Fruit fly (Drosophila melanogaster): ENCODE data around the gene Hsp23.

Hsp23 gene

DNA sequence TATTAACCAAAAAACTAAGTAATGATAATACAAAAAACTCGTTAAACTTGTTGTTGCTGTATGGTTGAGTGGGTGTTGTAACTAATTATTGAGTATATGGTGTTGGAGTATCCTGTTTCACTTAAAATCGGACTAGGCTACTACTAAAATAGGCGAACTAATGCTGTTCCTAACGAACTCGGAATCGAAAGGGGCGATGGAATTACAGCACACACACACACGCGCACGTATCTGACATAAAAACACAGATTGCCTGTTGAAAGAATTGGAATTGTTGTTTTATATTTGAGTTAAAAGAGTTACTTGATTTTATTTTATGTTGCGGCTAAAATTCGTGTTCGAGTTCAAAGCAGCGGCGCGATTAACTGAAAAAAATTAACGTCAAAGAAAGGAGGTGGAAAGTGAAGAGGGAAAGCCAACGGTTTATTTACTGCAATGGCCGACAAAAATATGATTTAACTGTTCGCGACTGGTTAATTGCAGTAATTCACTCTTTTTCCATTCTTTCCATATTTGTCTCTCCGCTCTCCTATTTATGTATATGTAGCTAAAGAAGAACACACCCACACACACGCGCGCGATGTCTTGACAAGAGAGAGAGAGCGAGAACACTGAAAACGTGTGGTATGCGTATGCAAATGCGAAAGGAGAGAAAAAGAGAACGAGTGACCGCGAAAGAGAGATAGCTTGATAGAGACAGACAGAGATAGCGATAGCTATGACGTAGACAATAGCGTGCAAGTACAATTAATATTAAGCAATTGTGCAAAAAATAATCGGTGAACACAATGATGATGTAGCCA, 19.9 kb downstream of the Hsp23 start (continued):
- no peak for TF ChIP-seq CG13296 (GFP tag; optimal IDR thresholded peaks at IDR 0.05)
- no peak for TF ChIP-seq psq (GFP tag; optimal IDR thresholded peaks at IDR 0.05)
- TF ChIP-seq CG2202 (tag; optimal IDR thresholded peaks at IDR 0.05) = no peak
- TF ChIP-seq Asciz (GFP tag; optimal IDR thresholded peaks at IDR 0.05) = no peak
- TF ChIP-seq sens-2 (GFP tag; IDR thresholded peaks at IDR 0.05) = no peak
- no peak for TF ChIP-seq CG1233 (GFP tag; optimal IDR thresholded peaks at IDR 0.05)
- TF ChIP-seq CG31365 (tag; optimal IDR thresholded peaks at IDR 0.05) = no peak
- TF ChIP-seq Hr78 (GFP tag; optimal IDR thresholded peaks at IDR 0.05) = no peak
- TF ChIP-seq Ravus (GFP tag; IDR thresholded peaks at IDR 0.05) = no peak
- no peak for TF ChIP-seq CG12391 (tag; optimal IDR thresholded peaks at IDR 0.05)
- no peak for TF ChIP-seq ap (GFP tag; IDR thresholded peaks at IDR 0.05)
- peak; percentile 39 for TF ChIP-seq nom (GFP tag; optimal IDR thresholded peaks at IDR 0.05)
- TF ChIP-seq so (GFP tag; IDR thresholded peaks at IDR 0.05) = peak; percentile 42; the same call in 1 of the 3 replicates
- TF ChIP-seq CG12219 (GFP tag; optimal IDR thresholded peaks at IDR 0.05) = no peak
- TF ChIP-seq seq (GFP tag; IDR thresholded peaks at IDR 0.05) = peak; percentile 49; the same call in 1 of the 2 replicates
- no peak for TF ChIP-seq Mrtf (GFP tag; IDR thresholded peaks at IDR 0.05)
- TF ChIP-seq usp (GFP tag; optimal IDR thresholded peaks at IDR 0.05) = no peak
- peak; percentile 85 for TF ChIP-seq BtbVII (GFP tag; optimal IDR thresholded peaks at IDR 0.05)
- TF ChIP-seq CG12071 (GFP tag; optimal IDR thresholded peaks at IDR 0.05) = no peak
- no peak for TF ChIP-seq al (GFP tag; IDR thresholded peaks at IDR 0.05)
- no peak for TF ChIP-seq z (GFP tag; IDR thresholded peaks at IDR 0.05)
- no peak for TF ChIP-seq Xrp1 (GFP tag; IDR thresholded peaks at IDR 0.05)
- TF ChIP-seq CG18011 (GFP tag; optimal IDR thresholded peaks at IDR 0.05) = no peak
- no peak for TF ChIP-seq repo (GFP tag; optimal IDR thresholded peaks at IDR 0.05)
- TF ChIP-seq ro (GFP tag; IDR thresholded peaks at IDR 0.05) = no peak
- TF ChIP-seq CG9215 (GFP tag; IDR thresholded peaks at IDR 0.05) = no peak
- TF ChIP-seq HLHmδ (GFP tag; optimal IDR thresholded peaks at IDR 0.05) = no peak
- TF ChIP-seq CG4854 (GFP tag; optimal IDR thresholded peaks at IDR 0.05) = no peak
- TF ChIP-seq CG2678 (tag; optimal IDR thresholded peaks at IDR 0.05) = no peak
- no peak for TF ChIP-seq unc-4 (GFP tag; IDR thresholded peaks at IDR 0.05; ENCODE audit: partially characterized antibody)
- TF ChIP-seq lola (GFP tag; optimal IDR thresholded peaks at IDR 0.05) = peak in 1 of 3 experiments; percentile 73
- no peak for TF ChIP-seq Blimp-1 (GFP tag; optimal IDR thresholded peaks at IDR 0.05)
- no peak for TF ChIP-seq CG10565 (GFP tag; optimal IDR thresholded peaks at IDR 0.05)
- peak; percentile 20; the same call in 1 of the 2 replicates for TF ChIP-seq MBD-R2 (GFP tag; IDR thresholded peaks at IDR 0.05)

- TF ChIP-seq ato (GFP tag; IDR thresholded peaks at IDR 0.05; ENCODE audit: partially characterized antibody) (peak; percentile 62), lilli (GFP tag; optimal IDR thresholded peaks at IDR 0.05) (peak; percentile 2), vnd (GFP tag; IDR thresholded peaks at IDR 0.05; ENCODE audit: partially characterized antibody) (peak; percentile 74; the same call in 2 of the 3 replicates), pho (GFP tag; optimal IDR thresholded peaks at IDR 0.05) (no peak), psq (GFP tag; optimal IDR thresholded peaks at IDR 0.05) (no peak), CG12744 (GFP tag; optimal IDR thresholded peaks at IDR 0.05) (no peak), unpg (GFP tag; optimal IDR thresholded peaks at IDR 0.05) (no peak), Stat92E (GFP tag; optimal IDR thresholded peaks at IDR 0.05) (peak in 1 of 3 experiments; percentile 58), CG4820 (GFP tag; optimal IDR thresholded peaks at IDR 0.05) (no peak), cas (GFP tag; IDR thresholded peaks at IDR 0.05) (no peak), Neu2 (GFP tag; optimal IDR thresholded peaks at IDR 0.05; ENCODE audit: borderline replicate concordance) (no peak), nom (GFP tag; optimal IDR thresholded peaks at IDR 0.05) (no peak), CG16779 (GFP tag; IDR thresholded peaks at IDR 0.05) (no peak), chn (GFP tag; optimal IDR thresholded peaks at IDR 0.05) (no peak), CG12769 (tag; optimal IDR thresholded peaks at IDR 0.05) (peak; percentile 18), Fer2 (tag; optimal IDR thresholded peaks at IDR 0.05) (no peak)
Observed at dm6 chr3L:9402157-9402890, 20.6 kb downstream of the Hsp23 start, which contains the start of gene eIF4E1. TSS of gene eIF4E1 (minus strand) at chr3L:9402460.

Measured in whole organism, embryonic.